Worm (Caenorhabditis elegans) whole organism, mixed stage, embryonic: ENCODE results near the gene srxa-18.

Experiments used
- M03D4.4 ChIP-seq: sonication (generic microtip); optimal IDR thresholded peaks from 2 replicates; lab custom pipeline; 2017; ENCODE audit warnings: mild to moderate bottlenecking, missing genetic modification characterization, missing compliant biosample characterization
- cnd-1 ChIP-seq: fragments of 200-800 bp; sonication (Bioruptor generic); optimal IDR thresholded peaks from 2 replicates; lab custom pipeline; 2018; ENCODE audit warnings: mild to moderate bottlenecking, missing genetic modification characterization, missing compliant biosample characterization
- flh-1 ChIP-seq: fragments of 200-800 bp; sonication (Bioruptor generic); optimal IDR thresholded peaks from 2 replicates; lab custom pipeline; 2018; ENCODE audit warnings: mild to moderate bottlenecking, missing genetic modification characterization, moderate library complexity, missing compliant biosample characterization
- mab-5 ChIP-seq: fragments of 150-350 bp; optimal IDR thresholded peaks from 2 replicates; lab custom pipeline; 2014; ENCODE audit warnings: missing biosample characterization, missing genetic modification characterization
- mep-1 ChIP-seq: fragments of 150-350 bp; optimal IDR thresholded peaks from 2 replicates; lab custom pipeline; 2017; ENCODE audit warnings: missing biosample characterization, missing genetic modification reagents, missing genetic modification characterization, inconsistent platforms
- nhr-76 ChIP-seq: sonication (generic microtip); optimal IDR thresholded peaks from 2 replicates; lab custom pipeline; 2017; ENCODE audit warnings: missing biosample characterization, missing genetic modification characterization
- unc-39 ChIP-seq: fragments of 150-350 bp; optimal IDR thresholded peaks from 2 replicates; lab custom pipeline; 2014; ENCODE audit warnings: missing biosample characterization, missing genetic modification characterization

- TF ChIP-seq cnd-1 (tag; lab: Kevin White, UChicago) = no peak
- TF ChIP-seq M03D4.4 (tag; lab: Kevin White, UChicago) = no peak
- TF ChIP-seq mep-1 (tag; lab: Kevin White, UChicago) = no peak
- no peak for TF ChIP-seq nhr-76 (tag; lab: Kevin White, UChicago)
- TF ChIP-seq mab-5 (tag; lab: Kevin White, UChicago) = no peak
- no peak for TF ChIP-seq unc-39 (tag; lab: Kevin White, UChicago)
- TF ChIP-seq flh-1 = no peak
These were observed 26.4 kb downstream of the srxa-18 start, which contains the start of gene srd-49 for ce11 chrV:10094374-10094773.
